Fruit fly (Drosophila melanogaster): Measurements from ENCODE around the gene Polr2D.

The Polr2D gene

DNA sequence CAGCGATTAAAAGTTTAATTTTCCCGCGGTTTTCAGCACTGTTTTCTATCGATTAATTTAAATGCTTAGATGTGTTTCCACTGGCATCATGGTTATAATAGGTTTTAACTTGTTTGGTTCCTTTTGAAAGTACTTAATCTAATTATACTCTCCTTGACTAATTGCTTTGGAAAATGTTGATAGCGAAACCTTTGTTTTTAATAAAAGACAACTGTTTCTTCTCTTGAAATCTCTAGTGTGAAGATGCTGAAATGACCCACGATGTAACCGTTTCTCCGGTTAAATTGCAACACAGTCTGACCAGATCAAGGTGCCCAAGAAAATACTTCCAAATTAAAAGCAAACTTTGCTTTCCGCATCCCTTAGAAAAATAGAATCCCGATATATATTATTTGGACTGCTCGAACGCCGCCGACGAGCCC, 43.6 kb upstream of the Polr2D start, which contains the start of gene Dlc90F (continued):
- TF ChIP-seq esn (GFP tag; optimal IDR thresholded peaks at IDR 0.05) (peak; percentile 71), fd59A (GFP tag; optimal IDR thresholded peaks at IDR 0.05) (peak; percentile 25), Lpt (GFP tag; optimal IDR thresholded peaks at IDR 0.05) (no peak), CG10631 (GFP tag; optimal IDR thresholded peaks at IDR 0.05) (no peak), CG3919 (GFP tag; optimal IDR thresholded peaks at IDR 0.05) (no peak), Eip78C (GFP tag) (peak; percentile 78), CG10669 (GFP tag; optimal IDR thresholded peaks at IDR 0.05) (no peak), fd85E (GFP tag; optimal IDR thresholded peaks at IDR 0.05) (no peak), fkh (GFP tag; optimal IDR thresholded peaks at IDR 0.05) (no peak), svp (GFP tag) (no peak), CG6808 (GFP tag; optimal IDR thresholded peaks at IDR 0.05) (no peak), CG1621 (tag; optimal IDR thresholded peaks at IDR 0.05) (peak; percentile 33), CG11902 (GFP tag; optimal IDR thresholded peaks at IDR 0.05) (peak; percentile 36), Ets21C (GFP tag; optimal IDR thresholded peaks at IDR 0.05) (peak; percentile 70), dac (GFP tag; optimal IDR thresholded peaks at IDR 0.05) (no peak), CG6854 (GFP tag; optimal IDR thresholded peaks at IDR 0.05) (no peak), CG32006 (GFP tag; optimal IDR thresholded peaks at IDR 0.05) (no peak), net (GFP tag; optimal IDR thresholded peaks at IDR 0.05) (no peak), spab (GFP tag; optimal IDR thresholded peaks at IDR 0.05) (no peak), achi (GFP tag; optimal IDR thresholded peaks at IDR 0.05) (no peak), CG8119 (GFP tag; IDR thresholded peaks at IDR 0.05) (peak; percentile 50; the same call in 2 of the 3 replicates), Gug (GFP tag; IDR thresholded peaks at IDR 0.05) (peak; percentile 86), CG16779 (tag; optimal IDR thresholded peaks at IDR 0.05) (no peak), CG3032 (tag; optimal IDR thresholded peaks at IDR 0.05) (peak; percentile 76), CG9139 (GFP tag; optimal IDR thresholded peaks at IDR 0.05) (no peak), CG6163 (GFP tag; IDR thresholded peaks at IDR 0.05) (peak; percentile 81), Eip93F (GFP tag; optimal IDR thresholded peaks at IDR 0.05) (no peak), CG6792 (GFP tag; optimal IDR thresholded peaks at IDR 0.05) (peak; percentile 6), lz (GFP tag; optimal IDR thresholded peaks at IDR 0.05) (peak; percentile 79), eg (GFP tag; IDR thresholded peaks at IDR 0.05) (peak; percentile 80)

DNA sequence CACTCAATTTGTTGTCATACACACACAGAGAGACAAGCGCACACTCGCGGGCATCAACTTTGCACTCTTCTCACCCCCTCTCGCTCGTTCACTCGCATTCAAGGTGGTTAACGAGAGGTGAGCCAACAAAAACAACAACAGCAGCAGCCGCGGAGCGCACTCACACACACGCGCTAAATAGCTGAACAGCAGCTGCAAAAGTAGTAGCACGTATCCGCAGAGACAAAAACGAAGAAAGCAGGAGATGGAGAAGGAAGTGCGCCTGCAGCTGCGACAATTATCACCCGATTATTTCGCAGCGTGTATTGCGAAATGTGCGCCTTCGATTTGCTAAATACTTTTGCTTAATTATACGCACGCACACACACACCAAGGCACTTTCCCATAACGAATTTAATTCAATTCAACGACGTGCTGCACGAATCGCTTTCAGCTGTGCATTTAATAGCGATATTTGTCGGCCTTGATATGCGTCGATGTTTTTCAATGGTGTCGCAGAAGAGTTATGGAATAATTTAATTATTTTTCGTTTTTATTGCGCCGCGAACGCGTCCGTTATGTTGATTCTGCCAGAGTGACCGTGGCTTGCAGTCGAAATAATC, 43.1 kb upstream of the Polr2D start:
- TF ChIP-seq CG32006 (GFP tag; optimal IDR thresholded peaks at IDR 0.05) = peak; percentile 20
- TF ChIP-seq Eip78C (GFP tag) = peak; percentile 83
- no peak for TF ChIP-seq dac (GFP tag; optimal IDR thresholded peaks at IDR 0.05)
- TF ChIP-seq CG8632 (GFP tag; optimal IDR thresholded peaks at IDR 0.05) = peak; percentile 13
- no peak for TF ChIP-seq CG10669 (GFP tag; optimal IDR thresholded peaks at IDR 0.05)
- TF ChIP-seq CG34406 (GFP tag; optimal IDR thresholded peaks at IDR 0.05) = peak; percentile 23
- peak; percentile 17 for TF ChIP-seq topi (GFP tag; optimal IDR thresholded peaks at IDR 0.05)
- no peak for TF ChIP-seq CG1621 (tag; optimal IDR thresholded peaks at IDR 0.05)
- peak; percentile 18 for TF ChIP-seq esn (GFP tag; optimal IDR thresholded peaks at IDR 0.05)
- TF ChIP-seq OdsH (GFP tag; optimal IDR thresholded peaks at IDR 0.05) = peak; percentile 25
- TF ChIP-seq CG15336 (GFP tag; IDR thresholded peaks at IDR 0.05) = peak; percentile 56
- TF ChIP-seq fd85E (GFP tag; optimal IDR thresholded peaks at IDR 0.05) = no peak
- no peak for TF ChIP-seq CG11762 (GFP tag; optimal IDR thresholded peaks at IDR 0.05; ENCODE audit: insufficient read depth)
- peak; percentile 38 for TF ChIP-seq Sox14 (GFP tag; optimal IDR thresholded peaks at IDR 0.05)
- peak; percentile 66 for TF ChIP-seq eg (GFP tag; IDR thresholded peaks at IDR 0.05)
- peak; percentile 38 for TF ChIP-seq CG3919 (GFP tag; optimal IDR thresholded peaks at IDR 0.05)
- no peak for TF ChIP-seq CG4318 (GFP tag; optimal IDR thresholded peaks at IDR 0.05)
- TF ChIP-seq Hr38 (GFP tag; optimal IDR thresholded peaks at IDR 0.05) = no peak
- peak; percentile 45 for TF ChIP-seq Gug (GFP tag; IDR thresholded peaks at IDR 0.05)
- TF ChIP-seq ss (GFP tag; optimal IDR thresholded peaks at IDR 0.05) = peak; percentile 56 to 72
- peak; percentile 21 for TF ChIP-seq net (GFP tag; optimal IDR thresholded peaks at IDR 0.05)
- peak; percentile 37 for TF ChIP-seq Hr39 (GFP tag; optimal IDR thresholded peaks at IDR 0.05)
- TF ChIP-seq CG31627 (GFP tag; optimal IDR thresholded peaks at IDR 0.05) = no peak
- TF ChIP-seq fkh (GFP tag; optimal IDR thresholded peaks at IDR 0.05) = peak; percentile 41
- peak; percentile 12 for TF ChIP-seq cyc (GFP tag; optimal IDR thresholded peaks at IDR 0.05)
- TF ChIP-seq CG6792 (GFP tag; optimal IDR thresholded peaks at IDR 0.05) = no peak
- peak; percentile 50 for TF ChIP-seq Lpt (GFP tag; optimal IDR thresholded peaks at IDR 0.05)
- TF ChIP-seq Eip93F (GFP tag; optimal IDR thresholded peaks at IDR 0.05) = no peak
- TF ChIP-seq CG9139 (GFP tag; optimal IDR thresholded peaks at IDR 0.05) = peak; percentile 36
- TF ChIP-seq svp (GFP tag) = peak; percentile 70
- no peak for TF ChIP-seq Sox102F (GFP tag; optimal IDR thresholded peaks at IDR 0.05)
- no peak for TF ChIP-seq CG7368 (GFP tag; optimal IDR thresholded peaks at IDR 0.05)
- no peak for TF ChIP-seq Sox15 (GFP tag; optimal IDR thresholded peaks at IDR 0.05)
- peak; percentile 51 for TF ChIP-seq vri (GFP tag; optimal IDR thresholded peaks at IDR 0.05)
- no peak for TF ChIP-seq CG3032 (tag; optimal IDR thresholded peaks at IDR 0.05)
- TF ChIP-seq CG8319 (GFP tag; optimal IDR thresholded peaks at IDR 0.05) = no peak
